Worm (Caenorhabditis elegans) whole organism, L1 larva: ENCODE results near the gene K05F6.14.

Experiments used
- C34B4.2 ChIP-seq: sonication (generic microtip); optimal IDR thresholded peaks from 2 replicates; lab custom pipeline; 2017; ENCODE audit warnings: mild to moderate bottlenecking, missing genetic modification characterization, missing compliant biosample characterization
- aha-1 ChIP-seq: fragments of 150-350 bp; optimal IDR thresholded peaks from 2 replicates; lab custom pipeline; 2014; ENCODE audit warnings: missing biosample characterization, missing genetic modification characterization
- aly-2 ChIP-seq: fragments of 150-350 bp; optimal IDR thresholded peaks from 2 replicates; lab custom pipeline; 2014; ENCODE audit warnings: missing biosample characterization, missing genetic modification characterization
- ama-1 ChIP-seq: fragments of 150-350 bp; optimal IDR thresholded peaks from 2 replicates; lab custom pipeline; 2014
- ceh-63 ChIP-seq: fragments of 200-800 bp; sonication (Bioruptor generic); optimal IDR thresholded peaks from 2 replicates; lab custom pipeline; 2018; ENCODE audit warnings: mild to moderate bottlenecking, missing genetic modification characterization, missing compliant biosample characterization
- ceh-82 ChIP-seq, 3 experiments: fragments of 150-350 bp in 1 of 3; sonication (generic microtip) in 2 of 3; optimal IDR thresholded peaks; 2 replicates each; lab custom pipeline; 2014 to 2017; ENCODE audit warnings: missing biosample characterization in 3 of 3, missing genetic modification characterization in 3 of 3
- ceh-88 ChIP-seq: fragments of 200-800 bp; sonication (Bioruptor generic); IDR thresholded peaks from 2 replicates; pipeline ENCODE4 v1.3.6; 2022; ENCODE audit warnings: missing genetic modification characterization, missing compliant biosample characterization
- ceh-90 ChIP-seq: sonication (generic microtip); optimal IDR thresholded peaks from 2 replicates; lab custom pipeline; 2016; ENCODE audit warnings: missing genetic modification characterization, missing compliant biosample characterization
- ces-1 ChIP-seq: fragments of 150-350 bp; optimal IDR thresholded peaks from 2 replicates; lab custom pipeline; 2014; ENCODE audit warnings: missing biosample characterization, missing genetic modification reagents, missing genetic modification characterization
- dpl-1 ChIP-seq, 3 experiments: fragments of 150-350 bp in 2 of 3; sonication (generic microtip) in 1 of 3; optimal IDR thresholded peaks; 2 replicates each; lab custom pipeline; 2014 to 2017; ENCODE audit warnings: missing biosample characterization in 3 of 3, missing genetic modification characterization in 3 of 3, missing genetic modification reagents in 3 of 3
- dsc-1 ChIP-seq: sonication (generic microtip); optimal IDR thresholded peaks from 2 replicates; lab custom pipeline; 2016; ENCODE audit warnings: mild to moderate bottlenecking, missing genetic modification characterization, missing compliant biosample characterization
- efl-1 ChIP-seq, 4 experiments: fragments of 150-350 bp; optimal IDR thresholded peaks in 3 of 4; peaks in 1 of 4; 1 replicate in 1 of 4; 2 replicates in 3 of 4; lab custom pipeline; 2014; ENCODE audit warnings: missing biosample characterization in 2 of 4, missing genetic modification characterization in 2 of 4, missing genetic modification reagents in 2 of 4
- egl-13 ChIP-seq: sonication (generic microtip); optimal IDR thresholded peaks from 2 replicates; lab custom pipeline; 2016; ENCODE audit warnings: missing genotype, missing genetic modification reagents, missing genetic modification characterization, missing compliant biosample characterization
- egl-27 ChIP-seq, 2 experiments: fragments of 150-350 bp in 1 of 2; sonication (generic microtip); optimal IDR thresholded peaks; 3 replicates each; lab custom pipeline; 2017 to 2018; ENCODE audit warnings: missing biosample characterization in 2 of 2, missing genetic modification characterization in 2 of 2, missing genetic modification reagents in 2 of 2
- fkh-10 ChIP-seq: sonication (generic microtip); optimal IDR thresholded peaks from 2 replicates; lab custom pipeline; 2017; ENCODE audit warnings: missing biosample characterization, missing genetic modification reagents, missing genetic modification characterization
- fkh-4 ChIP-seq: sonication (generic microtip); optimal IDR thresholded peaks from 2 replicates; lab custom pipeline; 2016; ENCODE audit warnings: missing compliant biosample characterization, missing genetic modification characterization, borderline replicate concordance
- grh-1 ChIP-seq: fragments of 200-800 bp; sonication (Bioruptor generic); IDR thresholded peaks from 2 replicates; pipeline ENCODE4 v1.3.6; 2022; ENCODE audit warnings: missing genetic modification reagents, missing genetic modification characterization, missing compliant biosample characterization
- hlh-17 ChIP-seq: fragments of 200-800 bp; sonication (Bioruptor generic); optimal IDR thresholded peaks from 2 replicates; lab custom pipeline; 2018; ENCODE audit warnings: missing genetic modification characterization, mild to moderate bottlenecking, missing compliant biosample characterization, moderate library complexity, borderline replicate concordance
- hlh-4 ChIP-seq: sonication (generic microtip); optimal IDR thresholded peaks from 2 replicates; lab custom pipeline; 2016; ENCODE audit warnings: mild to moderate bottlenecking, missing genetic modification characterization, missing compliant biosample characterization
- hpl-2 ChIP-seq: fragments of 150-350 bp; optimal IDR thresholded peaks from 2 replicates; lab custom pipeline; 2014; ENCODE audit warnings: missing biosample characterization, missing genetic modification reagents, missing genetic modification characterization
- irx-1 ChIP-seq: sonication (generic microtip); optimal IDR thresholded peaks from 2 replicates; lab custom pipeline; 2016; ENCODE audit warnings: missing genetic modification characterization, missing compliant biosample characterization
- isw-1 ChIP-seq: fragments of 200-800 bp; sonication (Bioruptor generic); IDR thresholded peaks from 2 replicates; pipeline ENCODE4 v1.3.6; 2022; ENCODE audit warnings: missing genetic modification characterization, missing compliant biosample characterization
- lin-13 ChIP-seq: fragments of 150-350 bp; optimal IDR thresholded peaks from 2 replicates; lab custom pipeline; 2014; ENCODE audit warnings: missing biosample characterization, missing genetic modification reagents, missing genetic modification characterization
- lin-15B ChIP-seq: fragments of 150-350 bp; sonication (generic microtip); optimal IDR thresholded peaks from 3 replicates; lab custom pipeline; 2014; ENCODE audit warnings: missing biosample characterization, missing genetic modification characterization
- lin-35 ChIP-seq, 2 experiments: fragments of 150-350 bp; optimal IDR thresholded peaks; 2 replicates each; lab custom pipeline; 2014; ENCODE audit warnings: missing biosample characterization in 2 of 2, missing genetic modification characterization in 2 of 2, missing genetic modification reagents in 2 of 2
- lin-39 ChIP-seq: fragments of 150-350 bp; optimal IDR thresholded peaks from 2 replicates; lab custom pipeline; 2014; ENCODE audit warnings: missing biosample characterization, missing genetic modification reagents, missing genetic modification characterization
- lir-3 ChIP-seq: sonication (generic microtip); optimal IDR thresholded peaks from 2 replicates; lab custom pipeline; 2016; ENCODE audit warnings: mild to moderate bottlenecking, missing genetic modification characterization, moderate library complexity, missing compliant biosample characterization; ENCODE audit not compliant: poor library complexity
- nhr-11 ChIP-seq: fragments of 150-350 bp; optimal IDR thresholded peaks from 2 replicates; lab custom pipeline; 2014; ENCODE audit warnings: missing biosample characterization, missing genetic modification characterization
- nhr-12 ChIP-seq: sonication (generic microtip); optimal IDR thresholded peaks from 2 replicates; lab custom pipeline; 2017; ENCODE audit warnings: missing biosample characterization, missing genetic modification characterization
- nhr-20 ChIP-seq: sonication (generic microtip); optimal IDR thresholded peaks from 2 replicates; lab custom pipeline; 2016; ENCODE audit warnings: mild to moderate bottlenecking, missing genetic modification characterization, missing compliant biosample characterization
- nhr-71 ChIP-seq: sonication (generic microtip); optimal IDR thresholded peaks from 2 replicates; lab custom pipeline; 2016; ENCODE audit warnings: mild to moderate bottlenecking, missing genetic modification characterization, moderate library complexity, missing compliant biosample characterization
- nhr-84 ChIP-seq: sonication (generic microtip); optimal IDR thresholded peaks from 2 replicates; lab custom pipeline; 2017; ENCODE audit warnings: missing biosample characterization, missing genetic modification characterization
- nhr-85 ChIP-seq: sonication (generic microtip); peaks from one replicate; lab custom pipeline; 2016; ENCODE audit warnings: missing genetic modification characterization, inconsistent platforms, missing compliant biosample characterization
- snpc-4 ChIP-seq: fragments of 150-350 bp; optimal IDR thresholded peaks from 2 replicates; lab custom pipeline; 2014; ENCODE audit warnings: missing biosample characterization, missing genetic modification characterization
- snu-23 ChIP-seq: sonication (generic microtip); optimal IDR thresholded peaks from 2 replicates; lab custom pipeline; 2016; ENCODE audit warnings: missing genetic modification characterization, missing compliant biosample characterization
- sptf-1 ChIP-seq: fragments of 150-350 bp; optimal IDR thresholded peaks from 2 replicates; lab custom pipeline; 2014; ENCODE audit warnings: missing biosample characterization, missing genetic modification characterization
- tbx-2 ChIP-seq: sonication (generic microtip); optimal IDR thresholded peaks from 2 replicates; lab custom pipeline; 2016; ENCODE audit warnings: missing genetic modification characterization, missing compliant biosample characterization
- tlp-1 ChIP-seq: fragments of 150-350 bp; optimal IDR thresholded peaks from 2 replicates; lab custom pipeline; 2014; ENCODE audit warnings: missing biosample characterization, missing genetic modification characterization
- unc-86 ChIP-seq: sonication (generic microtip); optimal IDR thresholded peaks from 2 replicates; lab custom pipeline; 2016; ENCODE audit warnings: missing genetic modification characterization, missing compliant biosample characterization
- xbp-1 ChIP-seq: sonication (generic microtip); optimal IDR thresholded peaks from 2 replicates; lab custom pipeline; 2016; ENCODE audit warnings: missing genetic modification characterization, missing compliant biosample characterization
- zag-1 ChIP-seq: fragments of 150-350 bp; optimal IDR thresholded peaks from 2 replicates; lab custom pipeline; 2014; ENCODE audit warnings: missing biosample characterization, missing genetic modification characterization
- zip-4 ChIP-seq: fragments of 200-800 bp; sonication (Bioruptor generic); optimal IDR thresholded peaks from 2 replicates; lab custom pipeline; 2018; ENCODE audit warnings: mild to moderate bottlenecking, missing genetic modification characterization, moderate library complexity, missing compliant biosample characterization

Gene K05F6.14

DNA sequence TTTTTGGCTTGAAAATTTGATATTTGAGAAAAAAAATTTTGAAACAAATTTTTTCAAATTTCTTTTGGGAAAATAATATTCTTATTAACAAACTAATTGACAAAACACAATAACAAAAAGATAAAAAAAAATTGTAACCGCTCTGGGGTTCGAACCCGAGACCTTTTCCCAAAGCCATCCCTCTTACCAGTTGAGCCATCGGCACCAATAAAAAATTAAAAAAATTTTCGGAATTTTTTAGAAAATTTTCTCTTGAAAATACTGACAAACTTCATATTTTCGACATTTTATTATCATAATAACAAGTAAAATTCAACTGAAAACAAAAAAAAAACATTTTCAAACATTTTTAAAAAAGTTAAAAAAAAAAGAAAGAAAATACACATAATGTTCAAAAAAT, 40.0 kb upstream of the K05F6.14 start:
- no peak for TF ChIP-seq snpc-4
- no peak for TF ChIP-seq lin-13 (GFP tag; lab: Kevin White, UChicago)
- TF ChIP-seq, all 84 proteins: peak for 0

DNA sequence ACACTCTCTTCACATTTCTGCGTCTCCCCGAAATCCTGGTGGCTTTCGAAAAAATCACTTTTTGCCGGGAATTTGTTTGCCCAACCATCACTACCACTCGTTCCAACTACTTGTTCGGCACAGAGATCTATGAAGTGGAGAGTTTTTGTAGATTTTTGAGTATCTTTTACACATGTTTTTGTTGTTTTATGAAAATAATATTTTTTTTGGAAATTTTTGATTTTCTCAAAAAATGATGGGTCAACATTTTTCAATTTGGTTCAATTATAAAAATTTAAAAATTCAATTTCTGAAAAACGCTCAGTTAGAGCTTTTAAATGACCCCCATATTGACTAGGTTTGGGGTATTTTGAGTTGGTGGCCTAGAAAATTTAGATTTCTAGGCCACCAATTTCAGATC, 36.5 kb upstream of the K05F6.14 start, which contains the start of gene Y51H7BR.7:
Gene Y51H7BR.7 (minus strand): TSS at position 101 of the 400 bp plus-strand sequence.
- TF ChIP-seq isw-1 (GFP tag; lab: Robert Waterston, UW): no peak
- no peak for TF ChIP-seq efl-1 (optimal IDR thresholded peaks at IDR 0.05; lab: Kevin White, UChicago)
- peak in 1 of 2 experiments; percentile 66 for TF ChIP-seq efl-1 (GFP tag; optimal IDR thresholded peaks at IDR 0.05 in 1 of 2; lab: Kevin White, UChicago)
- no peak for TF ChIP-seq tlp-1 (tag; lab: Kevin White, UChicago)
- no peak for TF ChIP-seq C34B4.2 (tag; lab: Kevin White, UChicago)

DNA sequence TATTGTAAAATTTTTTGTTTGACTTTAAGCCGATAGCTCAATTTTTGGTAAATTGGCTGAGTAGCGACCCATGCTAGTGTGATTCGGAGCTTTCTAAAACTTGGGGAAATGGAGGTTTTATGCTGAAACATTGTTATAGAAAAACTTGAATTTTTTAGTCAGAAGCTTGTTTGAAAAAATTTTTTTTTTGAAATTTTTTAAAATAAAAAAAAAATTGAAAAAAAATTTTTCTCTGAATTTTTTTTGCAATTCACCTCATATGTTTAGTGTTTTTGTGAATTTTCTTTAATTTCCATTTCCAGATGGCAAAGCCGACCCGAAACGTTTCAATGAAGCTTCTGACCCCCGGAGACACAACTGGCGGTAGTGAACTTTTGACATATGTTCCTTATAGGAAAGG, 32.9 kb upstream of the K05F6.14 start, which contains the start of gene Y51H7BR.4:
Gene Y51H7BR.4 (plus strand): TSS at position 301 of the 400 bp plus-strand sequence.
- TF ChIP-seq lin-13 (GFP tag; lab: Kevin White, UChicago) (no peak), hlh-4 (tag; lab: Kevin White, UChicago) (no peak), egl-13 (tag; lab: Kevin White, UChicago) (no peak), nhr-71 (tag; lab: Kevin White, UChicago) (no peak), snu-23 (GFP tag; lab: Kevin White, UChicago) (no peak), ceh-88 (GFP tag; lab: Robert Waterston, UW) (no peak), irx-1 (tag; lab: Kevin White, UChicago) (no peak), tbx-2 (tag; lab: Kevin White, UChicago) (no peak)

DNA sequence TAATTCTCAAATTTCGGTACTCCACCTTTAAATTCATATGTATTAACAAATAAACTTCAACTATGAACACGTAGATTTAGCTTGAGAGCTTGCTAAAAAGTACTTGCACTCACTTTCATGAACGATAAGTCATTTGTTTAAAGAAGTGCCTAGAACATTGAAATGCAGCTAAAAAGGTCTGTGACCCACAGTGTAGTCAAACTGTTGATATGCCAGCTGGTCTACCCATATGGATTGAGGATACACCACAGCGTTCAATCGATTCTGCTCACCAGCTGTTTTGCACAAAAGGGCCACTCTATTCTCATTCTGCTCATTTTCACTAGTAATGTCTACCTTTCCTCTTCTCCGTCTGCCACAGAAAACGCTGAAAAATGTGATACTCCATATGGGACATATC, 26.0 kb upstream of the K05F6.14 start, which contains the start of gene fbxb-43:
Gene fbxb-43 (plus strand): TSS at position 301 of the 400 bp plus-strand sequence.
- TF ChIP-seq sptf-1 (tag; lab: Kevin White, UChicago): no peak
- TF ChIP-seq aly-2 (tag; lab: Kevin White, UChicago): no peak
- no peak for TF ChIP-seq ceh-90 (tag; lab: Kevin White, UChicago)
- TF ChIP-seq nhr-20: no peak
- no peak for TF ChIP-seq nhr-11 (tag; lab: Kevin White, UChicago)
- TF ChIP-seq lin-39 (tag; lab: Kevin White, UChicago): no peak
- TF ChIP-seq ceh-88 (GFP tag; lab: Robert Waterston, UW): no peak
- TF ChIP-seq lin-35 (GFP tag; optimal IDR thresholded peaks at IDR 0.05; lab: Kevin White, UChicago): no peak
- TF ChIP-seq xbp-1 (tag; lab: Kevin White, UChicago): no peak
- no peak for TF ChIP-seq ces-1 (GFP tag; lab: Kevin White, UChicago)
- no peak for TF ChIP-seq fkh-10 (GFP tag; lab: Kevin White, UChicago)
- no peak for TF ChIP-seq dsc-1 (tag; lab: Kevin White, UChicago)
- no peak for TF ChIP-seq isw-1 (GFP tag; lab: Robert Waterston, UW)
- TF ChIP-seq egl-27 (tag; optimal IDR thresholded peaks at IDR 0.05; lab: Kevin White, UChicago): no peak
- TF ChIP-seq irx-1 (tag; lab: Kevin White, UChicago): no peak
- no peak for TF ChIP-seq aha-1 (tag; lab: Kevin White, UChicago)
- no peak for TF ChIP-seq snu-23 (GFP tag; lab: Kevin White, UChicago)
- TF ChIP-seq unc-86 (tag; lab: Kevin White, UChicago): no peak
- no peak for TF ChIP-seq nhr-85 (tag; lab: Kevin White, UChicago)
- TF ChIP-seq, all 84 proteins: peak for 0

DNA sequence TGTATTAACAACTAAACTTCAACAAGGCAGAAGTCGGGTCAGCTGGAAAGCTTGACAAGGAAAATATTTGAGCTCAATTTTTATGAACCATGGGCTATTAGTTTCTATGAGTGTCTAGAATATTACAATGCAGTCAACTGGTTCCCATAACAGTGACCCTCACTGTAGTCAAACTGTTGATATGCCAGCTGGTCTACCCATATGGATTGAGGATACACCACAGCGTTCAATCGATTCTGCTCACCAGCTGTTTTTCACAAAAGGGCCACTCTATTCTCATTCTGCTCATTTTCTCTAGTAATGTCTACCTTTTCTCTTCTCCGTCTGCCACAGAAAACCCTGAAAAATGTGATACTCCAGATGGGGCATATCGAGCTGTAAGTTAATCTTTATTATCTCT, 24.6 kb upstream of the K05F6.14 start, which contains the start of gene fbxb-42:
Gene fbxb-42 (plus strand): TSS at position 301 of the 400 bp plus-strand sequence.
- TF ChIP-seq ceh-63: no peak
- no peak for TF ChIP-seq fkh-4
- no peak for TF ChIP-seq lin-15B (tag; lab: Kevin White, UChicago)
- no peak for TF ChIP-seq zip-4
- TF ChIP-seq dpl-1 (GFP tag; optimal IDR thresholded peaks at IDR 0.05; lab: Kevin White, UChicago): no peak
- TF ChIP-seq hlh-17 (GFP tag; lab: Kevin White, UChicago): no peak
- no peak for TF ChIP-seq zag-1 (tag; lab: Kevin White, UChicago)
- no peak for TF ChIP-seq fkh-10 (GFP tag; lab: Kevin White, UChicago)
- TF ChIP-seq hpl-2 (GFP tag; lab: Kevin White, UChicago): no peak
- TF ChIP-seq tlp-1 (tag; lab: Kevin White, UChicago): no peak
- TF ChIP-seq lin-35 (GFP tag; optimal IDR thresholded peaks at IDR 0.05; lab: Kevin White, UChicago): no peak
- no peak for TF ChIP-seq nhr-84 (tag; lab: Kevin White, UChicago)
- no peak for TF ChIP-seq nhr-12 (tag; lab: Kevin White, UChicago)
- TF ChIP-seq nhr-71 (tag; lab: Kevin White, UChicago): no peak
- no peak for TF ChIP-seq ceh-82 (tag; optimal IDR thresholded peaks at IDR 0.05; lab: Kevin White, UChicago)
- TF ChIP-seq ama-1 (lab: Kevin White, UChicago): no peak
- no peak for TF ChIP-seq lir-3 (tag; lab: Kevin White, UChicago)
- no peak for TF ChIP-seq efl-1 (optimal IDR thresholded peaks at IDR 0.05; lab: Kevin White, UChicago)
- no peak for TF ChIP-seq efl-1 (GFP tag; optimal IDR thresholded peaks at IDR 0.05 in 1 of 2; lab: Kevin White, UChicago)
- TF ChIP-seq grh-1 (GFP tag; lab: Robert Waterston, UW): no peak
